Fruit fly (Drosophila melanogaster): ENCODE measurements around the gene sala.

DNA sequence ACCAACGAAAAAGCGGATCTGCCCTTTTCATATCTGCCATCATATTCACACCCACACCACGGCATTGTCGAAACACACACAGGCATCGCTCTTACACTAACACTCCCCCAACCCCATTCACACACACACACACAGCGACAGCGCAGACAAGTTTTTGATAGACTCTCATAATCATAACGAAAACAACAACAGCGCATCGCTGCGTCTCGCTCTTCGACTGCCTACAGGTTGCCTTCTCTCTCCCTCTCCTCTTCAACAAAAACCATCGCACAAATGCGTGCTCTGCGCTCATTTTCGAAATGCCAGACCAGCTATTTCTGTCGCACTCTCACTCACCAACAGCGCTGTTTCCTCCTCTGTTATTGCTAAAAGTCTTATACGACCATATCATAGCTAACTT is 36.9 kb upstream of the sala start:
- TF ChIP-seq vfl (GFP tag; optimal IDR thresholded peaks at IDR 0.05) (no peak), Hey (tag; optimal IDR thresholded peaks at IDR 0.05) (no peak), Vsx1 (GFP tag; optimal IDR thresholded peaks at IDR 0.05) (no peak), Dfd (GFP tag; optimal IDR thresholded peaks at IDR 0.05) (peak in 1 of 2 experiments; percentile 1), chif (GFP tag; optimal IDR thresholded peaks at IDR 0.05) (no peak), jumu (GFP tag; optimal IDR thresholded peaks at IDR 0.05) (no peak), unc-4 (GFP tag; IDR thresholded peaks at IDR 0.05; ENCODE audit: partially characterized antibody) (no peak)
